Fruit fly (Drosophila melanogaster): ENCODE data around the gene CG42305.

DNA sequence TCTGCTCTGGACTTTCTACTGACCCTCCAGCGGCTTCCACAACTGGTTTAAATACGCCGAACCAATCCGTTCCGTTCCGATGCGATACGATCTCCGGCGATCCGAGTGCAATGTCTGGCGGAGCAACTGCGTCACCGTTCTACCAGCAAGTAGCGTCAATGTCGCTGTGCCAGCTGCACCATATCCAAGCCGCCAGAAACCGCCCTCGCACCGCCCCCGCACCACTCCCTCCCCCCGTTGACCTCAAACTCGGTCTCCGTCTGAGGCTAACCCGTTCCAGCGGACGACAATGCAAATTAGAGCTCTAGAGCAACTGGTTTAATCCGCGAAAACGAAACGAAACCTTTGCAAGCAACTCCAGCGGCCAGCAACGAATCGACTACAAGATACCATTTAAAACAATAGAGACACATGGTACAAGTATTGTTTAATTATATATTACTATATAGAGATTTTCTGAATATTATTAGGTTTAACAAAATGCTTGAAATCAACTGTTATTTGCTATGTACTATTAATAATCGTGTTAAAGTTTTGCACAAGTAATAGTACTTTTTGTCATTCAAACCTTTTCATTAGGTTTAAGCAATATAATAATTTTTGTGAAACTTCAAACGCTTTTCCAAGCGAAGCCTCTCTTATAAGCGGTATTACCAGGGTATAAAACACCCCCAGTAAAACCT is 1.3 kb upstream of the CG42305 start, which contains the start of the genes CG10570 and CG42502:
- TF ChIP-seq CTCF (optimal IDR thresholded peaks at IDR 0.05) (no peak), CG8478 (optimal IDR thresholded peaks at IDR 0.05) (no peak)

All from S2 (cell line).